Worm (Caenorhabditis elegans) whole organism, midembryonic: ENCODE measurements around the gene mtch-1.
A peak's percentile ranks its signal among the peaks of the same experiment; 100 is the strongest.
"Not testable (repeated sequence)": the region's sequence is repeated elsewhere in the genome, so short reads cannot be mapped to it uniquely, and the experiment has no call there.

Source experiments
- T22C8.4 ChIP-seq: fragments of 200-800 bp; sonication (Bioruptor generic); IDR thresholded peaks from 2 replicates; pipeline ENCODE4 v1.3.6; 2022; ENCODE audit warnings: missing genetic modification characterization, missing compliant biosample characterization
- cog-1 ChIP-seq: sonication (generic microtip); optimal IDR thresholded peaks from 2 replicates; lab custom pipeline; 2016; ENCODE audit warnings: missing genetic modification characterization, missing compliant biosample characterization
- flt-1 ChIP-seq: fragments of 200-800 bp; sonication (Bioruptor generic); IDR thresholded peaks from 2 replicates; pipeline ENCODE4 v1.3.6; 2022; ENCODE audit warnings: missing genetic modification characterization, missing compliant biosample characterization
- klf-2 ChIP-seq: fragments of 200-800 bp; sonication (Bioruptor generic); conservative IDR thresholded peaks from 2 replicates; pipeline ENCODE4 v1.3.6; 2022; ENCODE audit warnings: missing genetic modification reagents, missing genetic modification characterization, missing compliant biosample characterization
- med-1 ChIP-seq: sonication (generic microtip); optimal IDR thresholded peaks from 2 replicates; lab custom pipeline; 2017; ENCODE audit warnings: missing genetic modification characterization, mild to moderate bottlenecking, missing compliant biosample characterization, antibody characterized with exemption, missing genetic modification reagents; ENCODE audit not compliant: insufficient read depth
- ref-1 ChIP-seq: fragments of 200-800 bp; sonication (Bioruptor generic); conservative IDR thresholded peaks from 2 replicates; pipeline ENCODE4 v1.3.6; 2022; ENCODE audit warnings: missing genetic modification reagents, missing genetic modification characterization, missing compliant biosample characterization
- tab-1 ChIP-seq: fragments of 200-800 bp; sonication (Bioruptor generic); IDR thresholded peaks from 2 replicates; pipeline ENCODE4 v1.3.6; 2022; ENCODE audit warnings: missing genetic modification characterization, missing compliant biosample characterization
- ztf-23 ChIP-seq: fragments of 200-800 bp; sonication (Bioruptor generic); IDR thresholded peaks from 2 replicates; pipeline ENCODE4 v1.3.6; 2022; ENCODE audit warnings: missing genetic modification reagents, missing genetic modification characterization, missing compliant biosample characterization
- ztf-29 ChIP-seq: fragments of 200-800 bp; sonication (Bioruptor generic); IDR thresholded peaks from 2 replicates; pipeline ENCODE4 v1.3.6; 2022; ENCODE audit warnings: missing genetic modification reagents, missing genetic modification characterization, missing compliant biosample characterization

The mtch-1 gene

ce11 chrII:7381947-7382346, 8.0 kb upstream of the mtch-1 start:
- TF ChIP-seq ref-1, result no peak

DNA sequence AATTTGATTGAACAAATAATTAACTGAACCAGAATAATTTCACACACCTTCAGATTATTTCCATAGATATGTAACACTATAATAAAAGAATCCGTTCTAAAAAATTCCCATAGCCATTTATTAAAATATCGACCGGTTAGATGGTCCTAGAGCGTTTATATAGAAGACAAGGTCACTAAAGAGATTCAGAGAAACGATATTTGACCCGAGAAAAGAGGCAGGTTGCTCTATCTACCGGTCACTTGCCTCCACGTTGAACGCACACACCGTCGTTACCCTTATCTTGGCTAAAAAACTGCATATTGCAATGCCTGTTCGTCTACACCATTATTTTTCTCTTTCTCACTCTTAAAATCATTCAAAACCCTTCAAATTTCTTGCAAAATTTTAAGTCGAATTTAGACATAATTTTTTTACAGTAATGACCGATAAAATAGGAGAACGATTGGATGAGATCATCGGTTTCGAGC, 7.2 kb upstream of the mtch-1 start, which contains the start of gene C07D10.5:
Gene C07D10.5 (plus strand): TSS at position 420 of the 470 bp plus-strand sequence.
- TF ChIP-seq flt-1 (GFP tag; lab: Robert Waterston, UW), result no peak

- TF ChIP-seq med-1 (GFP tag; lab: Kevin White, UChicago) (no peak), T22C8.4 (no peak), tab-1 (GFP tag; lab: Robert Waterston, UW) (no peak), ref-1 (no peak), ztf-23 (GFP tag; lab: Robert Waterston, UW) (no peak), cog-1 (tag; lab: Kevin White, UChicago) (no peak), ztf-29 (GFP tag; lab: Robert Waterston, UW) (no peak), klf-2 (GFP tag; lab: Robert Waterston, UW) (no peak), flt-1 (GFP tag; lab: Robert Waterston, UW) (no peak)
Observed at ce11 chrII:7379021-7379420, 5.1 kb upstream of the mtch-1 start, which contains the start of gene C07D10.6. Gene C07D10.6, plus strand, starts transcription at chrII:7379321.

ce11 chrII:7374980-7375379, 1.0 kb upstream of the mtch-1 start, which contains the start of gene F43E2.1:
Gene F43E2.1, plus strand, starts transcription at chrII:7375280.
- TF ChIP-seq ref-1 (no peak), ztf-29 (GFP tag; lab: Robert Waterston, UW) (no peak)

ce11 chrII:7370195-7370594, 3.8 kb downstream of the mtch-1 start, which contains the start of gene F43E2.11:
Gene F43E2.11, minus strand, starts transcription at chrII:7370295.
- not testable (repeated sequence) for TF ChIP-seq tab-1 (GFP tag; lab: Robert Waterston, UW); ztf-23 (GFP tag; lab: Robert Waterston, UW); cog-1 (tag; lab: Kevin White, UChicago)

DNA sequence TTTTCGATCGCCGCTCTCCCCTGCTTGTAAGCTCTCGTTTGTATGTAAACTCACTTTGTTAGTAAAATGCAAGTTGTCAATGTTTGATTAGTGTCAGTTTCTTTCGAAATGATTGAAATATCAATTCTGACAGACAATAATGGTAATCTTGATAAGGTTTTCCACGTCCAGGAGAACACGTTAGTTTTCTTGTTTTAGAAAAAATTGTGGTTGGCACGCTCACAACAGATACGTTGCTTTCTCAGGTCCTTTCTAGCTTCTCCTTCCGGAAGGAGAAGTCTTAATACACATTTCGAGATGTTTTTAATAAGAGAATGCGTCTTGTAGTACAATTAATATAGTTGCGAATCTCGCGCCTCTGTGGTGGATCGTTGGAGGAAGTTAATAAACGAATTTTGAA, 5.2 kb downstream of the mtch-1 start, which contains the start of gene F43E2.6:
Gene F43E2.6 (minus strand): TSS at position 101 of the 400 bp plus-strand sequence.
- TF ChIP-seq med-1 (GFP tag; lab: Kevin White, UChicago) (no peak), T22C8.4 (no peak), flt-1 (GFP tag; lab: Robert Waterston, UW) (no peak), tab-1 (GFP tag; lab: Robert Waterston, UW) (no peak), ztf-23 (GFP tag; lab: Robert Waterston, UW) (no peak), ztf-29 (GFP tag; lab: Robert Waterston, UW) (no peak), ref-1 (no peak), cog-1 (tag; lab: Kevin White, UChicago) (no peak), klf-2 (GFP tag; lab: Robert Waterston, UW) (no peak)

DNA sequence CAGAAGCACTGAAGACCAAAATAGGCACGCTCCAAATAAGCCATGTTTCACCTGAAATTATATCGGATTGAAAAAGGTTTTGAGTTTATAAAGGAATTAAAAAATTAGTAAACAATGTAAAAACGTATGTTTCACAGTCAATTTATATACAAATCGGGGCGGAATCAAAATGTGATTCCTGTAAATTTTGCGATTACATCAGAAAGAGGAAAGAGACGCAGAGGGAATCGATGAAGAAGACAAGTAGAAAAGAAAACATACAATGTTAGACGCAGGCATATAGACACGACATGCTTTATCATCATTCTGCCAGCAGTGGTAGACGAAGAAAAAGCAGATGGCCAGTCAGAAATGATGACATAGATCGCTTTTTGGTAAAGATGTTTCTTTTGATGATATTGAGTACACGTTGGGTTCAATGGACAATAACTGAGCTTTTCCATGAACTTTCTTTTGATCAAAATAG, 9.9 kb downstream of the mtch-1 start, which contains the start of gene msra-1:
Gene msra-1 (minus strand): TSS at position 51 of the 466 bp plus-strand sequence.
- TF ChIP-seq ref-1 (no peak), cog-1 (tag; lab: Kevin White, UChicago) (peak; percentile 66)

DNA sequence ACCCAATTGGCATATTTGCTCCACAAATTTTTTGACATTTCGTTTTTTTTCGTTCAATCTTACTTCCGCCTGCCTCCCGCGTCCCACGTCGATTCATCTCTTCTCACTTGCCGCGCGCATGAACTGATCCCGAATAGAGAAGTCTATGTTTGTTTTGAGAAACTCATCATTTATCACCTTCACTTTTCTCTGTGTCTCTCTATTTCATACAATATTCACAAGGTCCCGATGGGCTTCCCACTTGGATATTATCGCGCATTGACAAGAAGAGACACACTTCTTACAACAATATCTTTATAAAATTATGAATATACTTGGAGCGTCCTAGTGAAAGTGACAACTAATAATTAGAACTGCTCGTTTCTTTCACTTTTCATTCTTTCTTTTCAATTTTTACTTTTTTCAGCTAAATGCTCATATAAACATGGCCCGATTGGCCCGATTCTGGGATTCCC, 15.4 kb downstream of the mtch-1 start, which contains the start of gene insc-1:
Gene insc-1 (plus strand): TSS at position 405 of the 455 bp plus-strand sequence.
- TF ChIP-seq klf-2 (GFP tag; lab: Robert Waterston, UW) (no peak), T22C8.4 (no peak), cog-1 (tag; lab: Kevin White, UChicago) (no peak), ref-1 (no peak), tab-1 (GFP tag; lab: Robert Waterston, UW) (no peak), ztf-29 (GFP tag; lab: Robert Waterston, UW) (no peak), med-1 (GFP tag; lab: Kevin White, UChicago) (no peak), flt-1 (GFP tag; lab: Robert Waterston, UW) (no peak), ztf-23 (GFP tag; lab: Robert Waterston, UW) (no peak)

- TF ChIP-seq med-1 (GFP tag; lab: Kevin White, UChicago) (no peak), T22C8.4 (no peak), ztf-29 (GFP tag; lab: Robert Waterston, UW) (no peak), cog-1 (tag; lab: Kevin White, UChicago) (no peak), flt-1 (GFP tag; lab: Robert Waterston, UW) (no peak), klf-2 (GFP tag; lab: Robert Waterston, UW) (no peak), tab-1 (GFP tag; lab: Robert Waterston, UW) (no peak), ref-1 (no peak), ztf-23 (GFP tag; lab: Robert Waterston, UW) (no peak)
Observed at ce11 chrII:7357176-7357575, 16.8 kb downstream of the mtch-1 start.

ce11 chrII:7356773-7357172, 17.2 kb downstream of the mtch-1 start:
- TF ChIP-seq med-1 (GFP tag; lab: Kevin White, UChicago), result no peak
- no peak for TF ChIP-seq ztf-29 (GFP tag; lab: Robert Waterston, UW)
- no peak for TF ChIP-seq cog-1 (tag; lab: Kevin White, UChicago)
- no peak for TF ChIP-seq klf-2 (GFP tag; lab: Robert Waterston, UW)

- no peak for TF ChIP-seq ref-1
- TF ChIP-seq tab-1 (GFP tag; lab: Robert Waterston, UW), result no peak
- TF ChIP-seq cog-1 (tag; lab: Kevin White, UChicago), result no peak
- TF ChIP-seq T22C8.4, result no peak
- no peak for TF ChIP-seq ztf-29 (GFP tag; lab: Robert Waterston, UW)
- TF ChIP-seq flt-1 (GFP tag; lab: Robert Waterston, UW), result no peak
- TF ChIP-seq ztf-23 (GFP tag; lab: Robert Waterston, UW), result no peak
Observed at ce11 chrII:7356326-7356725, 17.6 kb downstream of the mtch-1 start, which contains the start of gene haf-2. Gene haf-2, minus strand, starts transcription at chrII:7356426.
